Fruit fly (Drosophila melanogaster): ENCODE results near the gene dmrt93B.

dm6 chr3R:21080876-21081586 is 7.2 kb downstream of the dmrt93B start, which contains the start of gene HHEX:
- TF ChIP-seq usp (GFP tag; optimal IDR thresholded peaks at IDR 0.05) (no peak), Dll (optimal IDR thresholded peaks at IDR 0.05) (no peak), psq (optimal IDR thresholded peaks at IDR 0.05) (no peak), pan (optimal IDR thresholded peaks at IDR 0.05) (no peak)

All from whole organism.